Worm (Caenorhabditis elegans) whole organism, mixed stage, embryonic: ENCODE results near the gene Y56A3A.2.

Experiments used
- ceh-83 ChIP-seq: fragments of 200-800 bp; sonication (Bioruptor generic); optimal IDR thresholded peaks from 2 replicates; lab custom pipeline; 2018; ENCODE audit warnings: mild to moderate bottlenecking, missing genetic modification characterization, missing compliant biosample characterization
- drap-1 ChIP-seq: fragments of 200-800 bp; sonication (Bioruptor generic); optimal IDR thresholded peaks from 3 replicates; lab custom pipeline; 2018; ENCODE audit warnings: mild to moderate bottlenecking, missing genetic modification characterization, missing compliant biosample characterization
- elt-1 ChIP-seq: sonication (generic microtip); optimal IDR thresholded peaks from 2 replicates; lab custom pipeline; 2017; ENCODE audit warnings: missing genetic modification characterization, mild to moderate bottlenecking, missing compliant biosample characterization, antibody characterized with exemption, moderate library complexity, borderline replicate concordance; ENCODE audit not compliant: insufficient read depth
- lin-13 ChIP-seq: fragments of 150-350 bp; optimal IDR thresholded peaks from 2 replicates; lab custom pipeline; 2014; ENCODE audit warnings: missing biosample characterization, missing genetic modification characterization
- lin-32 ChIP-seq: fragments of 200-800 bp; sonication (Bioruptor generic); optimal IDR thresholded peaks from 2 replicates; lab custom pipeline; 2018; ENCODE audit warnings: mild to moderate bottlenecking, missing genetic modification characterization, missing compliant biosample characterization
- mep-1 ChIP-seq: fragments of 150-350 bp; optimal IDR thresholded peaks from 2 replicates; lab custom pipeline; 2017; ENCODE audit warnings: missing biosample characterization, missing genetic modification reagents, missing genetic modification characterization, inconsistent platforms
- nhr-12 ChIP-seq: fragments of 150-350 bp; optimal IDR thresholded peaks from 2 replicates; lab custom pipeline; 2014; ENCODE audit warnings: missing biosample characterization, missing genetic modification characterization
- nhr-237 ChIP-seq: fragments of 150-350 bp; optimal IDR thresholded peaks from 2 replicates; lab custom pipeline; 2014; ENCODE audit warnings: missing biosample characterization, missing genetic modification characterization
- nhr-76 ChIP-seq: sonication (generic microtip); optimal IDR thresholded peaks from 2 replicates; lab custom pipeline; 2017; ENCODE audit warnings: missing biosample characterization, missing genetic modification characterization
- pha-4 ChIP-seq: fragments of 150-350 bp; optimal IDR thresholded peaks from 2 replicates; lab custom pipeline; 2018; ENCODE audit warnings: missing biosample characterization, missing genetic modification reagents, missing genetic modification characterization
- snpc-4 ChIP-seq: fragments of 150-350 bp; optimal IDR thresholded peaks from 2 replicates; lab custom pipeline; 2014; ENCODE audit warnings: missing biosample characterization, missing genetic modification characterization
- unc-62 ChIP-seq: fragments of 150-350 bp; optimal IDR thresholded peaks from 2 replicates; lab custom pipeline; 2014; ENCODE audit warnings: missing biosample characterization, missing genetic modification reagents, missing genetic modification characterization
- ztf-11 ChIP-seq: fragments of 150-350 bp; optimal IDR thresholded peaks from 2 replicates; lab custom pipeline; 2014; ENCODE audit warnings: missing biosample characterization, missing genetic modification characterization

- TF ChIP-seq drap-1 (GFP tag; lab: Kevin White, UChicago) (no peak), nhr-12 (tag; lab: Kevin White, UChicago) (no peak), lin-32 (no peak), nhr-237 (no peak), mep-1 (tag; lab: Kevin White, UChicago) (no peak), pha-4 (tag; lab: Kevin White, UChicago) (no peak), elt-1 (tag; lab: Kevin White, UChicago) (no peak), unc-62 (GFP tag; lab: Kevin White, UChicago) (no peak), nhr-76 (tag; lab: Kevin White, UChicago) (no peak), ztf-11 (tag; lab: Kevin White, UChicago) (no peak), ceh-83 (GFP tag; lab: Kevin White, UChicago) (no peak), snpc-4 (tag; lab: Kevin White, UChicago) (no peak), lin-13 (no peak)
These were observed 47.4 kb downstream of the Y56A3A.2 start for ce11 chrIII:11814653-11815052.
